Fruit fly (Drosophila melanogaster): ENCODE data around the gene Bub3.
A peak's percentile ranks its signal among the peaks of the same experiment; 100 is the strongest.

Bub3 gene

DNA sequence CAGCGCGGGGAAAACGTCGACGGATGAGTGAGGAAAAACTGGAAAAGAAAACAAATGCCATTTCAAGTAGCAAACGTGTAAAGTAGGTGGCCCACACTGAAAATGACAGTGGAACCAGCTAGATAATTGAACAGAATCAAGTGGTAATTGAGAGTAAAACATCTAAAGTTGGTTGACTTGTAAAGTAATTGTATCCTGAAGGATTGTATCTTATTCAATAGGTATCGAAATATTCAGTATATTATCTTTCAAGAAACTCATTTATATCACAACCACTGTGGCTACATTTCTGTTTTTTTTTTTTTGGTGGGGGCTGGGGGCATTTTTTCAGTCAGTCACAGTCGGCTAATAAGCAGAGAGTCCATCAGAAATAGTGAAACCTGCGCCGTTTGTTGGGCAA, 24.0 kb upstream of the Bub3 start (continued):
- no peak for TF ChIP-seq CG8281 (tag; optimal IDR thresholded peaks at IDR 0.05)
- TF ChIP-seq CG32767 (GFP tag; IDR thresholded peaks at IDR 0.05) = no peak
- peak; percentile 58; the same call in 1 of the 2 replicates for TF ChIP-seq sim (GFP tag; IDR thresholded peaks at IDR 0.05)
- no peak for TF ChIP-seq CHES-1-like (GFP tag; optimal IDR thresholded peaks at IDR 0.05)
- 0 out of 2 replicates have a peak, but pooled peaks have one; percentile 29 for TF ChIP-seq chm (GFP tag; IDR thresholded peaks at IDR 0.05)
- TF ChIP-seq CG16779 (GFP tag; IDR thresholded peaks at IDR 0.05) = no peak
- TF ChIP-seq dysf (GFP tag; IDR thresholded peaks at IDR 0.05) = peak; percentile 68; the same call in 2 of the 3 replicates
- TF ChIP-seq odd (GFP tag; optimal IDR thresholded peaks at IDR 0.05) = no peak
- TF ChIP-seq Mad (GFP tag; optimal IDR thresholded peaks at IDR 0.05) = no peak
- no peak for TF ChIP-seq Fer1 (GFP tag; optimal IDR thresholded peaks at IDR 0.05)
- TF ChIP-seq CG34422 (GFP tag; IDR thresholded peaks at IDR 0.05) = peak; percentile 7; the same call in 1 of the 3 replicates
- no peak for TF ChIP-seq CG11560 (tag; IDR thresholded peaks at IDR 0.05)
- no peak for TF ChIP-seq maf-S (GFP tag; optimal IDR thresholded peaks at IDR 0.05)
- no peak for TF ChIP-seq nau (GFP tag; optimal IDR thresholded peaks at IDR 0.05)
- no peak for TF ChIP-seq btn (GFP tag; optimal IDR thresholded peaks at IDR 0.05)
- TF ChIP-seq Kr (GFP tag; optimal IDR thresholded peaks at IDR 0.05) = no peak
- no peak for TF ChIP-seq CG10321 (GFP tag; IDR thresholded peaks at IDR 0.05)
- no peak for TF ChIP-seq grau (tag; optimal IDR thresholded peaks at IDR 0.05)
- 0 out of 3 replicates have a peak, but pooled peaks have one; percentile 49 for TF ChIP-seq CG3726 (GFP tag; IDR thresholded peaks at IDR 0.05)
- TF ChIP-seq tio (GFP tag; optimal IDR thresholded peaks at IDR 0.05) = no peak
- peak; percentile 18 for TF ChIP-seq CG13424 (tag; optimal IDR thresholded peaks at IDR 0.05)
- TF ChIP-seq CG1024 (GFP tag; IDR thresholded peaks at IDR 0.05) = no peak
- peak; percentile 46 for TF ChIP-seq Camta (GFP tag; optimal IDR thresholded peaks at IDR 0.05)
- peak; percentile 74 for TF ChIP-seq CG18262 (tag; optimal IDR thresholded peaks at IDR 0.05)
- no peak for TF ChIP-seq CG2129 (GFP tag; IDR thresholded peaks at IDR 0.05; ENCODE audit: partially characterized antibody)
- no peak for TF ChIP-seq B-H2 (GFP tag; optimal IDR thresholded peaks at IDR 0.05)
- no peak for TF ChIP-seq CG12391 (tag; optimal IDR thresholded peaks at IDR 0.05)
- peak; percentile 65; the same call in 1 of the 2 replicates for TF ChIP-seq dan (GFP tag; IDR thresholded peaks at IDR 0.05)
- no peak for TF ChIP-seq tin (GFP tag; optimal IDR thresholded peaks at IDR 0.05)
- TF ChIP-seq ato (GFP tag; IDR thresholded peaks at IDR 0.05; ENCODE audit: partially characterized antibody) = no peak
- TF ChIP-seq CG4730 (GFP tag; IDR thresholded peaks at IDR 0.05) = no peak
- peak; percentile 78 for TF ChIP-seq Med (GFP tag)
- TF ChIP-seq gem (tag; optimal IDR thresholded peaks at IDR 0.05) = peak; percentile 73
- TF ChIP-seq CG34224 (GFP tag; IDR thresholded peaks at IDR 0.05; ENCODE audit: partially characterized antibody) = no peak
- peak; percentile 3 for TF ChIP-seq salm (tag; optimal IDR thresholded peaks at IDR 0.05)
- peak; percentile 66 for TF ChIP-seq CG31441 (GFP tag; IDR thresholded peaks at IDR 0.05)
- TF ChIP-seq Sox100B (GFP tag; optimal IDR thresholded peaks at IDR 0.05) = no peak
- no peak for TF ChIP-seq CG6791 (GFP tag; IDR thresholded peaks at IDR 0.05; ENCODE audit: partially characterized antibody)
- TF ChIP-seq oc (tag; optimal IDR thresholded peaks at IDR 0.05) = no peak
- TF ChIP-seq dpn (GFP tag; optimal IDR thresholded peaks at IDR 0.05) = peak in 1 of 2 experiments; percentile 28
- no peak for TF ChIP-seq psq (GFP tag; optimal IDR thresholded peaks at IDR 0.05)
- no peak for TF ChIP-seq CG1529 (GFP tag; optimal IDR thresholded peaks at IDR 0.05)
- no peak for TF ChIP-seq rib (GFP tag; IDR thresholded peaks at IDR 0.05)
- TF ChIP-seq Adf1 (GFP tag; IDR thresholded peaks at IDR 0.05) = no peak
- TF ChIP-seq unpg (GFP tag; optimal IDR thresholded peaks at IDR 0.05) = peak; percentile 67
- TF ChIP-seq sisA (GFP tag; IDR thresholded peaks at IDR 0.05) = 0 out of 2 replicates have a peak, but pooled peaks have one; percentile 8
- TF ChIP-seq sr (GFP tag; IDR thresholded peaks at IDR 0.05) = 0 out of 3 replicates have a peak, but pooled peaks have one; percentile 28
- TF ChIP-seq CG9215 (GFP tag; IDR thresholded peaks at IDR 0.05) = peak; percentile 46; the same call in 1 of the 2 replicates
- TF ChIP-seq CG14667 (GFP tag; IDR thresholded peaks at IDR 0.05) = no peak
- TF ChIP-seq E2f1 (GFP tag; IDR thresholded peaks at IDR 0.05) = peak; percentile 50
- TF ChIP-seq CG16863 (GFP tag; optimal IDR thresholded peaks at IDR 0.05) = peak; percentile 2
- TF ChIP-seq wor (GFP tag; IDR thresholded peaks at IDR 0.05) = 0 out of 2 replicates have a peak, but pooled peaks have one; percentile 20
